Fruit fly (Drosophila melanogaster): ENCODE data around the gene RabGGTb.

The RabGGTb gene

DNA sequence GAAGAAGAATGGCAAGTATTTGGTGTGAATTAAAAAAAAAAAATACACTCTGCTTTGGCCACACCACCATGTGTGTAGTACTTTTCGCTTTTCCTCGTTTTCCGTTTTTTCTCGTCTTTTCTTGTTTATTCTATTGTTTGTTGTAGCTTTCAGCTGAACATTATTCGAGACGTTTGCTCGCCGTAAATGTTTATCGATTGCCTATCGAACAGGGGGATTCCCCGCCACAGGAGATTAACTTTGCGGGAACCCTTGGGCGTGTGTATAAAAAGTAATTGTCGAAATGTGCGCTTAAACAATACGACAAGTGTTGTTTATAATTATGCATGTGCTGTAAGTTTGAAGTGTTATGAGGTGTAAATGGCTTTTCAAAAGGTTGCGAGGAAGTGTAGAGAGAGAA, 18.8 kb downstream of the RabGGTb start:
- TF ChIP-seq CG8478 (optimal IDR thresholded peaks at IDR 0.05) (no peak), CTCF (optimal IDR thresholded peaks at IDR 0.05) (no peak)

DNA sequence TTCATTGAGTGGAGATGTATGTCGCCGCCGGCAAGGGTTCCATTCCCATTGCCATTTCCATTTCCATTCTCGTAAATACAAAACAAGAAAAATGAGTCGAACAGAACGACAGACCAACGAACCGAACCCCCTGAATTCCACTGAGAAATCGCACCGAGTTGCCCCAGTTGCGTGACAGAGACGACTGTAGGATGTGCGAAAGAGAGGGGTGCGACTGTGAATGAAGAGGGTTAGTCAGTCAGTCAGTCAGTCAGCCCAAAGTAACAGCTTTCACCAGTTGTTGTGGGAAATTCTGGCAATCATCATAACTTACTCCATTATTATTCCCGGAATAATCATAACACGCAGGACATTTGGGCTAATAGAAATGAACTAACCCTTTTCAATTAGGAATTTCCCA, 19.3 kb downstream of the RabGGTb start:
- TF ChIP-seq CG8478 (optimal IDR thresholded peaks at IDR 0.05) (no peak), CTCF (optimal IDR thresholded peaks at IDR 0.05) (no peak)

DNA sequence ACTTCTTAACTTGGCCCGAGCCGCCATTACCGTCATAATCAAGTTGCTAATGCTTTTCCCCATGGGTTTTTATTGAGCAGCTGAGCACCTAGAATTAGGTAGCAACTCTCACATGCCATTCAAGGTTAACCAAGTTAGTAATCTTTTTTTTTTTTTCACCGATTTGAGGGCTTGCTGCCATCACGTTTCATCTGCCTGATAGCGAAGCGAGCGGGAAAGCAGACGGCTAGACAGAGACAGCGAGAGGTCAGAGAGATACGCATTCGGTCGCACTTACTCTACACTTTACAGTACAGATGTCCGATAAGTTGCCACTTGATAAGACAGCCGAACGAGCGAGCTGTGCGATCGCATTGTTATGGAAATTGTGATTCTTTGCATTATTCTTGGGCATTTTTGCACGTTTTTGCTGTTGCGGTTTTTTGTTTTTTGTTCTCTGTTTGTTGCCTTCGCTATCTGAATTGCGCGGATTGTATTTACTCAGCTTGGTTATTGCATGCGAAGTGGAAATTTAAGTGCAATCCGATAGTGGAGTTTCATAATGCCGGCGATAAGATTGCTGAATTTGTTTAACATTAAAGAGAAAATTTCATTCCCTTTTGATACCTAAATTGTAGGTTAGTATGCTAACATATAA, 21.6 kb downstream of the RabGGTb start:
- no peak for TF ChIP-seq CG8478 (optimal IDR thresholded peaks at IDR 0.05)
- no peak for TF ChIP-seq CTCF (optimal IDR thresholded peaks at IDR 0.05)

DNA sequence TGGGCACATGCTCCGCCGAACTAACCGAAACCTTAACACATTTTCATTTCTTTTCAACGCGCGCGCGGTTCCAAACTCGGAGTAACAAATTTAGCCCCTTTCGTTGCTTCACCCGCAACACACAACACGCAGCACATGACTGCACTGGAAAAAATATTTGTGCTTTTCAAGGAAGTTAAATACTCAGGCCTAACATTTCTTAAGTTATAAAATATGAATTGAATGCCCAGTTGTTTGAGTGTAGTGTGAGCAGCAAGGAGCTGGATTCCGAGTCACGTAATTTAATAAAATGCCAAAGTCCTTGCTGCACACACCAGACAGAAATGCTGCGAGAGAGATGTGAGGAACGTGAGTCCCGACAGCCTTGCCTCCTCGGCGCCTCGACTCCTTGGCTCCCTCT, 22.5 kb downstream of the RabGGTb start:
- TF ChIP-seq CTCF (optimal IDR thresholded peaks at IDR 0.05), result no peak
- TF ChIP-seq CG8478 (optimal IDR thresholded peaks at IDR 0.05), result no peak

DNA sequence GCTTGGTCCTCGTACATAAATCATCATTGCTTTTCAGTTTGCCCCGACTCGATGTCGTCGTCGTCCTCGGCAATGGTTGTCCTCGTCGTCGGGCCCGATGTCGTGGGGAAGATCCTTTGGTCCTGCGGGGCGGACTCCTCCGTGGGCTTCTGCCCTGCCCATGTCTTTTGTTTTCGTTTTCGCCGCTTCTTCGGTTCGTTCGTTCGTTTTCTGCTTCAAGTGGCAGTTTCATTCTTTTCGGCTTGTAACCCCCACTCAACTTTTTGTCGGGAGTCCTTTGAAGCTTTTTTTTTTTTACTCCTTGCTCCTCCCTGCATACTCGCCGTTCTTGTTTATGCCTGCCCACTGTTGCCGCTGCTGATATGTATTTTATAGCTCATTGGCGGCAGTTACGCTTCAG, 24.7 kb downstream of the RabGGTb start:
- TF ChIP-seq CG8478 (optimal IDR thresholded peaks at IDR 0.05), result no peak
- TF ChIP-seq CTCF (optimal IDR thresholded peaks at IDR 0.05), result no peak

DNA sequence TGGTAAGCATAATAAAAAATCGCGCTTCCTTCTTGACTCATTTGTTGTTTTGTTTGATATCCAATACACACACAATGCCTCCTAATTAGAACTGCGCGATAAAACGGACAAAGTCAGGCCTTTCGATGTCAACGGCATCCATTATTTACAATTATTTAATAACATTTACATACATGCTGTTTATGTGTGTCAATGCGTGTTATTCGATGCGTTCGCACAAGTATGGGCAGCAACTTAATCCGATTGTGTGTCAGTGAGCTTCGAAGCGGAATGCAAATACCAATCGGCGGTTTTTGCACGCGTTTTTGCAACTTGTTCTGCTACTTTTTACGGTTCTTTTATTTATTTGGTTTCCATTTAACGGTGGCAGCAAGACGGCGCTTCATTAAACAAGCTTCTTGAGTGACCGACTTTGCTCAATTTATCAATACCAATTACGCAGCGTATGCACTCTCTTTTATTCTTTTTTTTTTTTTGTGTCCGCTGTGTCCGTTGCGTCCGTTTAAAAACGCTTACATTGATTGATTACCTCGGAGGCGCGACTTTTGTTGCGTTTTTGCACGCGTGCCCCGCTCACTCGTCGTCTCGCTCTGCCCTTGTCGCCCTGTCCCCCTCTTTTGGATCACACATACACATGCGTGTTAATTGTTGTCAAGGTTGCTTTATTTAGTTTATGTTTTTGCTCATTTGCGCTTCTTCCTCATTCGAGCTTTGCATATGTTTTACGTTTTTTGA, 25.6 kb downstream of the RabGGTb start:
- TF ChIP-seq CTCF (optimal IDR thresholded peaks at IDR 0.05), result no peak
- TF ChIP-seq CG8478 (optimal IDR thresholded peaks at IDR 0.05), result no peak

DNA sequence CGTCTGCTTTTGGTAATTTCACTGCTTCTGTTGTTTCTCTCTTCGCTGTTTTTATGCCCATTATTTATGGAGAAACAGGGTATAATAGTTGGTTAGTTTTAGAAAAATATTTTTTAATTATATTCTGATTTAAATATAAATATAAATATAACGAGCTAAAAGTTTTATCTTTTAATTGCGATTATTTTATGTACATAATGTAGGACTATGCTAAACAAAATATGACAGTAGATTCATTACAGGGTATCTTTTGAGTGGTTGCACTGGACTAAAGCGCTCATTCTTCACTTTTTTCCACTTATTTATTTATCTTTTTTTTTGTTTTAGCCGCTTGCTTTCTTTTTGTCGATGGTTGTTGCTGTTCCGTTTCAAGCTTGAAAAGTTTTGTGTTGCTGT, 26.1 kb downstream of the RabGGTb start:
- TF ChIP-seq CTCF (optimal IDR thresholded peaks at IDR 0.05) (no peak), CG8478 (optimal IDR thresholded peaks at IDR 0.05) (no peak)

DNA sequence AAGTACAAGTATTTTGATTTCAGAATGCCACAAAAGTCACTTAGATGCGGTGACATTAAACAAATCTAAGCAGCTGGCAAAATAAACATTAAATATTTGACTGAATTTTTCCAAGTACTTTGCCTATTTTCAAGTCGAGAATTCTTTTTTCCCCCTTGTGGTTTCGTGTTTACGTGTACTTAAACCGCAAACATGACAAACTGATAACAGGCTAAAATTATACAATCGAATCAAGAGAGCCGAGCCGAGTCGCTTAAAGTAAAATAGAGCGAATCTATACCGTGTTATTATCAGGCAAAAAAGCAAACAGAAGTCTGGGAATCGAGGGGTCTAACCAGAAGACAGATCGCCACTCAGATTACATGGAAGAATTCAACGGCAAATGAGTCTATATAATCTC, 27.2 kb downstream of the RabGGTb start:
- no peak for TF ChIP-seq CTCF (optimal IDR thresholded peaks at IDR 0.05)
- no peak for TF ChIP-seq CG8478 (optimal IDR thresholded peaks at IDR 0.05)

DNA sequence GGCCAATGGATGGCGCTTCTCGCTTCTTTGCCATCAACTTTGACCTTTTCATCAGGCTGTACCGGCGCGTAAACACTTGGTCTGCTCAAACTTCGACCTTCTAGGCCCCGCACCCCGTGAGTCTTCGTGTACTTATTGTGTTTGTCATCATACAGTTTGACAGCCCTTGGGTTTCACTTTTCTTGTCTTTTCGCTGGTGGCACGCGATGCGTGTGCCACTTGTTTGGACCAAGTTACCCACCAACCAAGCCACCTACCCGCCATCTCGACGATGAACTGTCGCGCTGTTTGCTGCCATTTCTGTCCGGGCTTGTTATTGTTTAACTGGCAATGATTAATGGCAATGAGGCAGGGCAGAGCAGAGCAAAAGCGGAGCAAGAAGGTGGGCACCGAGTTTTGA, 28.9 kb downstream of the RabGGTb start:
- no peak for TF ChIP-seq CTCF (optimal IDR thresholded peaks at IDR 0.05)
- no peak for TF ChIP-seq CG8478 (optimal IDR thresholded peaks at IDR 0.05)

DNA sequence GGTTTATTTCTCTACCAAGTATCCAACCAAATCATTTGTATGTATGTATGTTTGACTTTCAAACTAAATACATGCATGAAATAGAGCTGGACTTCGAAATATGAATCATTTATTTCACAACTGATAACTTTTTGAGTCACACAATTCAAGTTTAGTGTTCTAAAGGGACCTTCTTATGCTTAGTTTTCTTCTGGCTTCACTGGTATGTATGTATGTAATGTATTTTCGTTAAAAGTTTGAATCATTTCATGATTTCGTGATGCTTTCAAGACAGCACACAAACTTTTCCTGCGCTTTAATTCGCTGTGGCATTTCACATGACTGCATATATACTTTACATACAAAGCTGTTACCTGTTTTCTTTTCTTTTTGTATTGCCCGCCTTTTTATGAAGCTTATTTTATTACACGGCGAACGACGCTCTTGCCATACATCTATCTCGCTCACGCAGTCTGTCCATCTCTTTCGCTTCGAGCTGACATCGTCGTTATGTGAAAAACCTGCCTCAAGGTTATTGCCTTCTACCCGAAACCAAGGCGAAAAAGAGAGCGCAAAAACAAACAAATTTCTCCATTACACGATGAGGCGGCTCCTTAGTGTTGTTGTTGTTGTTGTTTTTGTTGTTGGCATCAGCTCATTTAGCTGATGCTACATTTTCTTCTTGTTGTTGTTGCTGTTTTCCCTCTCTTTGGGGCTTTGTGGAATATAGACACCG, 29.7 kb downstream of the RabGGTb start:
- TF ChIP-seq CTCF (optimal IDR thresholded peaks at IDR 0.05) (no peak), CG8478 (optimal IDR thresholded peaks at IDR 0.05) (no peak)

DNA sequence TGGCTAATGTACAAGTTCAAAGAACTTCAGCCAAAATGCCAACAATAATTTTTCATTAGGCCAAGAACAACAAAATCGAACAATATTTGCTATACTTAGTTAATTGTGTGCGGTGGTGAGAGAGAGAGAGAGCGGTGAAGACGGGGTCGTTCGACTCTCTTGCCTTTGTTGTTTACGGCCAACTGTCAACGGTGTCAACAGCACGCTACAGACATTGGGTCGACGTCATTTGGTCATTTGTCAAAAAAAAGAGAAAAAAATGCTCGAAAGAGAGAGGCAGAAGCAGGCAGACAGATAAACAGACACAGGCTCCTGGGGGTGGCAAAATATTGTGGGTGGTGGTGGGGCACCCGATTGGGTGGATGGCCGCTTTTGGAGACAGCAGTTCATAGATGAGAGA, 30.6 kb downstream of the RabGGTb start:
- TF ChIP-seq CG8478 (optimal IDR thresholded peaks at IDR 0.05) (no peak), CTCF (optimal IDR thresholded peaks at IDR 0.05) (no peak)

DNA sequence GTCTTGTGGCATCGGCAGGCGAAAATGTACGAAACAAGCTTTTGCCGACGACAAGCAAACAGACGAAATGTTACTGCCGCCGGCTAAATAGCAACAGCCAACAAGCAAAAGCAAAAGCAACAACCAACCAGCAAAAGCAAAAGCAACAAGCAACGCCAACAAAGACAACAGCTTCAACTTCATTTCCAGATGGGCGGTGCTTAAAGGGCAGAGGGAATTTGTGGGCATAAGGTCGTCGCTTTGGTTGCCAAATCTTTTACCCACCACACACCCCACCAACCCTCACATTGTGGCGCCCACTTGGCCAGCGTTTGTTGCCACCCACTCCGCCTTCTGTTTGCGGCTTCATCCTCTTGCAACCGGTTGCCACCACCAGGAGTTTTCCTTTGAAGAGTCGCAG, 32.0 kb downstream of the RabGGTb start:
- TF ChIP-seq CTCF (optimal IDR thresholded peaks at IDR 0.05), result no peak
- no peak for TF ChIP-seq CG8478 (optimal IDR thresholded peaks at IDR 0.05)

DNA sequence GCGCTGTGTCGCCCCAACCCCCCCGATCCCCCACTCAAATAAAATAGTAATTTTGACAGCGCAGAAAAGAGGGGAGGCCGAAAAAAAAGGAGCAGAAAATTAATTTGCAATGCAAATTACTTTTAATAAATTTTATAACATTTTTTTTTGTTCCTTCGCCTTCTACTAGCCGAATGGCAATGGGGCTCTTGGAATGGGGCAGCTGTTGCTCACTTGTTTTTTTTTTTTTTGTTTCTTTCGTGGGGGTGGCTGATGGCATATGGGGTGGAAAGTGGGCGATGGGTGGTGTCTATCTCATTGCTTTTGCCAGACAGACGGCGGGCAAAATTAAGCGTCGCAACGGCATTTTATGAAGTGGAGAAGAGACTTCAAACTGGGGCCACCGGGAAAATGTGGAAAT, 41.7 kb downstream of the RabGGTb start:
- no peak for TF ChIP-seq CTCF (optimal IDR thresholded peaks at IDR 0.05)
- TF ChIP-seq CG8478 (optimal IDR thresholded peaks at IDR 0.05), result no peak

DNA sequence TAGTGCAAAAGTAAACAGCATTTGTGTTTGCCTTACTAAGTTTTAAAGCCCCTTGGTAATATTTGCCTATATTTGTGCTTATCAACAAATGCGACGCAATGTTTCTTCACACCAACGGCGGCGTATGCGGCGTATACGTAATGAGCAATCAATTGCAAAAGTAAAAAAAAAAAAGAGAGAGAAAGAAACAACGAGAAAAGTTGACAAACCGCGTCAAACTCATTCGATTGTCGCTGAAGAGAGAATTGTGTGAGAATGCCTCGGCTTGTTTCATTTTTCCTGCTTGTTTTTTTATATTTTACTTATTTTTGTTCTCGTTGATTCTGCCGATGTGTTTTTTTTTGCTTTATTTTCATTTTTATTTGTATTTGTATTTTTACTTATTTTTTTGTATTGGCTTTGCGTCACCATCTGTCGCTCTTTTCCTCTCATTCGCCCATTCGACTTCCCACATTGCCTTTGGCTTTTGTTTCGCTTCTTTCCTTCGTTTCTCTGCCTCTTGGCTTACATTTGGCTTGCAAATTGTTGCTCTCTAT, 45.4 kb downstream of the RabGGTb start:
- TF ChIP-seq CTCF (optimal IDR thresholded peaks at IDR 0.05) (no peak), CG8478 (optimal IDR thresholded peaks at IDR 0.05) (no peak)

All from S2 (cell line).